Fruit fly (Drosophila melanogaster): ENCODE measurements around the gene CG11723.

DNA sequence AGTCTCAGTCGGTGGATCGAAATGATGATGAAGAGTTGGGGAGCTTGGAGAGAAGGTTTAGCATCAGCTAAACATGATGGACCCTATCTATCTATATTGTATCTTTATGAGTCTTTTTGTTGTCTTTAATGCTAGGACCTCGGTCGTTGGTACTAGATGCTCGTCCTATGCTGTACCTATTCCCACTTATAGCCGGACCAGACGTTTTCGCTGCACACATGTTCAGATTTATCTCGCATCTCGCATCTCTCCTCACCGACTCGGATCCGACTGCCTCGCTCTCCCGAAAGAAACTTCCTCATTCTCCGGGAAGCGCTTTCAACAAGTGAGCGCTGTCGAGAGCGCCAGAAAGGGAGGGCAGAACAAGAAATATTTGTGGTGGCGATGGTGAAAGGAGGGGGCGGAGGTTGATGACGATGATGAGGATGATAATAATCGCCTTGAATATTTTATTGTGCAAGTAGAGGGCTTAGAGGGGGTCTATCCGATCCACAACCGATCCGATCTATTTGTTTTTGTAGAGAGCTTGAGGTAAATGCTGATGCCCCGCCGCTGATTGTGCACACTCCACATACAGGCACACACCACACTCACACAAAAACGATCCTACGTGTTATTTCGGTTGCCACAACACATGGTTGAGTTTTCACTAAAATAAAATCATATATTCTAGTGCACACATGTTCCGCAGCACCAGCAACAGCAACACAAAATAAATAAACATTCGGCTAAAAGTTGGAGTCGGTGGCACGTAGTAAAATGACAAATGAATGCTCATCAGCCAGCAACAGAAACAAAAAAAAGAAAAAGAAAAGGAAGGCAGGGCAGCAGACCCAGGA lies 15.9 kb upstream of the CG11723 start:
- TF ChIP-seq CG4496 (GFP tag; IDR thresholded peaks at IDR 0.05) (peak; percentile 67; the same call in 1 of the 3 replicates), CG13204 (GFP tag; optimal IDR thresholded peaks at IDR 0.05) (peak; percentile 29), CG14655 (GFP tag; optimal IDR thresholded peaks at IDR 0.05) (peak; percentile 73), Snoo (tag; optimal IDR thresholded peaks at IDR 0.05) (no peak), CG8159 (tag; optimal IDR thresholded peaks at IDR 0.05) (peak; percentile 77)
